Worm (Caenorhabditis elegans) whole organism, L3 larva: Measurements from ENCODE around the gene cytb-5.1.

Experiments
- pha-4 ChIP-seq: fragments of 150-350 bp; optimal IDR thresholded peaks from 2 replicates; lab custom pipeline; 2014; ENCODE audit warnings: missing biosample characterization, missing genetic modification reagents, missing genetic modification characterization
- pqm-1 ChIP-seq: fragments of 150-350 bp; optimal IDR thresholded peaks from 2 replicates; lab custom pipeline; 2017; ENCODE audit warnings: missing biosample characterization, missing genetic modification characterization, inconsistent platforms
- skn-1 ChIP-seq: fragments of 150-350 bp; optimal IDR thresholded peaks from 2 replicates; lab custom pipeline; 2014; ENCODE audit warnings: missing biosample characterization, missing genetic modification characterization

ce11 chrX:14049235-14049634 is 47.5 kb downstream of the cytb-5.1 start, which contains the start of gene dyc-1:
- TF ChIP-seq pqm-1 (tag; lab: Kevin White, UChicago) (no peak), pha-4 (tag; lab: Kevin White, UChicago) (no peak), skn-1 (tag; lab: Kevin White, UChicago) (no peak)
